Fruit fly (Drosophila melanogaster) whole organism, adult: ENCODE results near the gene Coq5.

ENCODE experiments used
- CG11617 ChIP-seq: fragments of 200-800 bp; sonication (Bioruptor generic); optimal IDR thresholded peaks from 2 replicates; lab custom pipeline; 2017; ENCODE audit warnings: mild to moderate bottlenecking, missing biosample characterization, missing genetic modification reagents, missing genetic modification characterization
- CG14711 ChIP-seq: fragments of 200-800 bp; sonication (Bioruptor generic); optimal IDR thresholded peaks from 2 replicates; lab custom pipeline; 2018; ENCODE audit warnings: missing biosample characterization, mild to moderate bottlenecking, missing genetic modification characterization, moderate library complexity
- CG1620 ChIP-seq: fragments of 200-800 bp; sonication (Bioruptor generic); optimal IDR thresholded peaks from 2 replicates; lab custom pipeline; 2016; ENCODE audit warnings: missing biosample characterization, missing genetic modification characterization
- CG5204 ChIP-seq: fragments of 200-800 bp; sonication (Bioruptor generic); optimal IDR thresholded peaks from 2 replicates; lab custom pipeline; 2016; ENCODE audit warnings: missing biosample characterization, missing genetic modification characterization
- CG7045 ChIP-seq: fragments of 200-800 bp; sonication (Bioruptor generic); optimal IDR thresholded peaks from 2 replicates; lab custom pipeline; 2017; ENCODE audit warnings: missing biosample characterization, mild to moderate bottlenecking, missing genetic modification characterization
- CG7101 ChIP-seq: fragments of 200-800 bp; sonication (Bioruptor generic); optimal IDR thresholded peaks from 2 replicates; lab custom pipeline; 2018; ENCODE audit warnings: missing biosample characterization, mild to moderate bottlenecking, missing genetic modification characterization, moderate library complexity
- Clk ChIP-seq: fragments of 200-800 bp; sonication (Bioruptor generic); optimal IDR thresholded peaks from 2 replicates; lab custom pipeline; 2017; ENCODE audit warnings: missing biosample characterization, missing genetic modification characterization
- Crg-1 ChIP-seq: fragments of 200-800 bp; sonication (Bioruptor generic); optimal IDR thresholded peaks from 2 replicates; lab custom pipeline; 2016; ENCODE audit warnings: missing biosample characterization, missing genetic modification characterization
- bab1 ChIP-seq: fragments of 200-800 bp; sonication (Bioruptor generic); optimal IDR thresholded peaks from 3 replicates; lab custom pipeline; 2019; ENCODE audit warnings: missing biosample characterization, mild to moderate bottlenecking, missing genetic modification characterization, moderate library complexity
- kay ChIP-seq: fragments of 200-800 bp; sonication (Bioruptor generic); peaks from one replicate; lab custom pipeline; 2016; ENCODE audit warnings: missing biosample characterization, missing genetic modification characterization, borderline replicate concordance
- pad ChIP-seq: fragments of 200-800 bp; sonication (Bioruptor generic); optimal IDR thresholded peaks from 3 replicates; lab custom pipeline; 2017; ENCODE audit warnings: missing biosample characterization, missing genetic modification characterization, mild to moderate bottlenecking, moderate library complexity, missing genetic modification reagents
- toe ChIP-seq: fragments of 200-800 bp; sonication (Bioruptor generic); optimal IDR thresholded peaks from 2 replicates; lab custom pipeline; 2016; ENCODE audit warnings: missing biosample characterization, missing genetic modification characterization

dm6 chrX:13143100-13143499 is 51.3 kb downstream of the Coq5 start:
- TF ChIP-seq Clk (GFP tag; lab: Kevin White, UChicago) = no peak
- no peak for TF ChIP-seq CG7101
- no peak for TF ChIP-seq CG1620 (GFP tag; lab: Kevin White, UChicago)
- no peak for TF ChIP-seq kay (GFP tag; lab: Kevin White, UChicago)
- no peak for TF ChIP-seq CG5204 (GFP tag; lab: Kevin White, UChicago)
- no peak for TF ChIP-seq CG14711 (tag; lab: Kevin White, UChicago)
- no peak for TF ChIP-seq toe
- no peak for TF ChIP-seq CG11617 (GFP tag; lab: Kevin White, UChicago)
- TF ChIP-seq bab1 (GFP tag; lab: Kevin White, UChicago) = peak; percentile 21
- TF ChIP-seq Crg-1 (GFP tag; lab: Kevin White, UChicago) = no peak
- TF ChIP-seq pad = no peak
- no peak for TF ChIP-seq CG7045
